Worm (Caenorhabditis elegans): ENCODE measurements around the gene acl-14.
A peak's percentile ranks its signal among the peaks of the same experiment; 100 is the strongest.

The acl-14 gene

DNA sequence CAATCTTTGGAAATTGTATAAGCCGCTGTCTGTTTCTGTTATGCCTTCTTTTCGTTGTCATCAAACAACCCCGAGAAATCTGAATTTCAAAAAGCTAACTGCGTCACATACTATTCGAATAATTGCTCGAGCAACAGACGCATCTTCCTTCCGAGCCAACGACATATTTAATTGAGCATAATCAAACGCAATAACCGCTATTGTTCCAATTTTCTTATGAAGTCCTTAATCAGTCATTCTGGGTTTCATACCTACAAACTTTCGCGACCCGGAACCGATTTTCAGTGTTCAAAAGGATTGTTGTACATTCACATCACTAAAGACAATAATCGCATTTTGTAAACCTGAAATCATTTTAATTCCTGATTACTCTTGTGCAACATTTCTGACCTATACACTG is 8.4 kb upstream of the acl-14 start (continued):
- 0 out of 2 replicates have a peak, but pooled peaks have one; percentile 44 for TF ChIP-seq F37B4.10 (GFP tag; IDR thresholded peaks at IDR 0.05)
- TF ChIP-seq cebp-2 (GFP tag; IDR thresholded peaks at IDR 0.05): peak; percentile 92
- peak; percentile 16; the same call in 1 of the 2 replicates for TF ChIP-seq F33H1.4 (GFP tag; IDR thresholded peaks at IDR 0.05)

- TF ChIP-seq F52B5.7 (tag; optimal IDR thresholded peaks at IDR 0.05) (no peak), F49E8.2 (tag; optimal IDR thresholded peaks at IDR 0.05; ENCODE audit: insufficient read depth) (peak; percentile 37), efl-1 (GFP tag; optimal IDR thresholded peaks at IDR 0.05) (no peak), egl-44 (GFP tag; IDR thresholded peaks at IDR 0.05) (peak; percentile 72; the same call in 1 of the 2 replicates), sdz-38 (tag; optimal IDR thresholded peaks at IDR 0.05) (no peak), repo-1 (tag; optimal IDR thresholded peaks at IDR 0.05) (peak; percentile 75), ceh-79 (tag; optimal IDR thresholded peaks at IDR 0.05) (peak; percentile 52), C06A6.2 (GFP tag; conservative IDR thresholded peaks at IDR 0.05) (peak; percentile 80), hlh-26 (GFP tag; conservative IDR thresholded peaks at IDR 0.05) (no peak), athp-1 (tag; optimal IDR thresholded peaks at IDR 0.05) (no peak), madf-8 (GFP tag; conservative IDR thresholded peaks at IDR 0.05) (no peak), ccch-3 (GFP tag; optimal IDR thresholded peaks at IDR 0.05) (no peak), zim-3 (tag; optimal IDR thresholded peaks at IDR 0.05) (no peak), madf-3 (GFP tag; IDR thresholded peaks at IDR 0.05) (peak; percentile 80), tbx-9 (tag; optimal IDR thresholded peaks at IDR 0.05; ENCODE audit: borderline replicate concordance) (no peak), chd-7 (tag; optimal IDR thresholded peaks at IDR 0.05) (peak; percentile 49), gei-17 (GFP tag; optimal IDR thresholded peaks at IDR 0.05) (no peak), F57C9.4 (tag; optimal IDR thresholded peaks at IDR 0.05) (no peak), dpl-1 (GFP tag; optimal IDR thresholded peaks at IDR 0.05) (no peak), rcor-1 (GFP tag; IDR thresholded peaks at IDR 0.05) (no peak; the same call in 1 of the 2 replicates), Y67H2A.10 (GFP tag; conservative IDR thresholded peaks at IDR 0.05) (0 out of 2 replicates have a peak, but pooled peaks have one; percentile 24), hmg-20 (GFP tag; IDR thresholded peaks at IDR 0.05) (0 out of 2 replicates have a peak, but pooled peaks have one; percentile 54), dpff-1 (tag; optimal IDR thresholded peaks at IDR 0.05) (no peak), ekl-4 (GFP tag; IDR thresholded peaks at IDR 0.05) (peak; percentile 75), ceh-27 (GFP tag; optimal IDR thresholded peaks at IDR 0.05) (no peak), zfh-2 (GFP tag; conservative IDR thresholded peaks at IDR 0.05) (0 out of 2 replicates have a peak, but pooled peaks have one; percentile 4), K11D2.4 (GFP tag; IDR thresholded peaks at IDR 0.05) (peak; percentile 87), lsy-27 (tag; optimal IDR thresholded peaks at IDR 0.05; ENCODE audit: borderline replicate concordance, insufficient read depth) (no peak), madf-6 (GFP tag; IDR thresholded peaks at IDR 0.05) (peak; percentile 61), Y95B8A.8 (GFP tag; IDR thresholded peaks at IDR 0.05) (peak; percentile 88), B0035.1 (tag; optimal IDR thresholded peaks at IDR 0.05) (no peak), hlh-12 (tag; optimal IDR thresholded peaks at IDR 0.05) (no peak), pbrm-1 (GFP tag; IDR thresholded peaks at IDR 0.05) (peak; percentile 80), T26A5.8 (tag; optimal IDR thresholded peaks at IDR 0.05) (no peak), B0019.2 (GFP tag; conservative IDR thresholded peaks at IDR 0.05) (peak; percentile 32; the same call in 1 of the 2 replicates), Y53F4B.3 (GFP tag; IDR thresholded peaks at IDR 0.05) (peak; percentile 36; the same call in 1 of the 2 replicates), snpc-4 (GFP tag; optimal IDR thresholded peaks at IDR 0.05) (no peak), snpc-4 (tag; optimal IDR thresholded peaks at IDR 0.05) (no peak), madf-10 (tag; optimal IDR thresholded peaks at IDR 0.05) (no peak), rec-8 (tag; optimal IDR thresholded peaks at IDR 0.05) (no peak), tlf-1 (GFP tag; optimal IDR thresholded peaks at IDR 0.05) (peak; percentile 47), cebp-2 (GFP tag; IDR thresholded peaks at IDR 0.05) (peak; percentile 97), tbp1 (GFP tag; optimal IDR thresholded peaks at IDR 0.05) (no peak), rpc-1 (optimal IDR thresholded peaks at IDR 0.05) (no peak), rpc-1 (tag; optimal IDR thresholded peaks at IDR 0.05) (no peak), nhr-179 (tag; optimal IDR thresholded peaks at IDR 0.05) (no peak)
These were observed 6.9 kb upstream of the acl-14 start for ce11 chrV:9340318-9340717.
